Fruit fly (Drosophila melanogaster) Kc167 (cell line): Measurements from ENCODE around the gene CG17560.

Source experiments
- Myc ChIP-seq: fragments of >200 bp; optimal IDR thresholded peaks from 2 replicates; lab custom pipeline; 2017; ENCODE audit warnings: missing external identifiers
- h ChIP-seq: fragments of >200 bp; optimal IDR thresholded peaks from 3 replicates; lab custom pipeline; 2018; ENCODE audit warnings: missing external identifiers
- psq ChIP-seq: fragments of >200 bp; optimal IDR thresholded peaks from 2 replicates; lab custom pipeline; 2017; ENCODE audit warnings: missing external identifiers

DNA sequence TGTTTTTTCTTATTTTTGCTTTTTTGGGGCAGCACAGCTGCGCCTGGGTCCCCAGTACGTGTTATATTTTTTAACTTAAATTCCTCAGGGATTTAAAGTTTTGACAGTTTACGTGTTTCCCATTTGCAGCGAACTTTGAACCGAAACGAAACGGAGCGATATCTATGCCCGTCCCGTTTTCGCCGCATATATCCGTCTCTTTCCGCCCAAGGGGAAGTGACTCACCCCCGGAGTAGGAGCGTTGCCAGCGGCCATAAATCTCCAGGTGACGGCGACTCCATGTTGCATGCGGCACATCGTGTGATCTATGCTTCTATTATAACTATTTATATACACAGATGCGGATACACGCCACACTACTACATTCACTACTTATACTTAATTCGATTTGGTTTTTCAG, 43.9 kb downstream of the CG17560 start:
- TF ChIP-seq psq (lab: Kevin White, UChicago) = no peak
- TF ChIP-seq Myc (lab: Kevin White, UChicago) = no peak
- no peak for TF ChIP-seq h
